Worm (Caenorhabditis elegans) whole organism, L3 larva: ENCODE measurements around the gene ZC262.2.

ENCODE experiments used
- R02D3.7 ChIP-seq: fragments of 150-350 bp; optimal IDR thresholded peaks from 2 replicates; lab custom pipeline; 2014; ENCODE audit warnings: missing biosample characterization, missing genetic modification characterization
- ZK546.5 ChIP-seq: sonication (generic microtip); optimal IDR thresholded peaks from 2 replicates; lab custom pipeline; 2017; ENCODE audit warnings: missing biosample characterization, missing genetic modification characterization
- aly-2 ChIP-seq: fragments of 150-350 bp; optimal IDR thresholded peaks from 2 replicates; lab custom pipeline; 2014; ENCODE audit warnings: missing biosample characterization, missing genetic modification characterization
- ceh-16 ChIP-seq: sonication (generic microtip); optimal IDR thresholded peaks from 2 replicates; lab custom pipeline; 2017; ENCODE audit warnings: missing biosample characterization, missing genetic modification characterization
- ceh-28 ChIP-seq: fragments of 150-350 bp; optimal IDR thresholded peaks from 2 replicates; lab custom pipeline; 2014; ENCODE audit warnings: missing biosample characterization, missing genetic modification reagents, missing genetic modification characterization
- ceh-82 ChIP-seq: fragments of 150-350 bp; optimal IDR thresholded peaks from 2 replicates; lab custom pipeline; 2014; ENCODE audit warnings: missing biosample characterization, missing genetic modification characterization
- ceh-9 ChIP-seq: sonication (generic microtip); optimal IDR thresholded peaks from 2 replicates; lab custom pipeline; 2018; ENCODE audit warnings: missing biosample characterization, missing genetic modification characterization
- daf-12 ChIP-seq: fragments of 150-350 bp; optimal IDR thresholded peaks from 2 replicates; lab custom pipeline; 2014; ENCODE audit warnings: missing biosample characterization, missing genetic modification reagents, missing genetic modification characterization
- elt-1 ChIP-seq: fragments of 150-350 bp; optimal IDR thresholded peaks from 2 replicates; lab custom pipeline; 2014; ENCODE audit warnings: missing biosample characterization, missing genetic modification characterization
- elt-2 ChIP-seq: sonication (generic microtip); optimal IDR thresholded peaks from 2 replicates; lab custom pipeline; 2016; ENCODE audit warnings: missing genetic modification reagents, mild to moderate bottlenecking, missing genetic modification characterization, missing compliant biosample characterization
- eor-1 ChIP-seq, 2 experiments: fragments of 150-350 bp; optimal IDR thresholded peaks; 2 replicates each; lab custom pipeline; 2014 to 2018; ENCODE audit warnings: missing biosample characterization in 2 of 2, missing genetic modification characterization in 2 of 2
- fkh-10 ChIP-seq: sonication (generic microtip); optimal IDR thresholded peaks from 2 replicates; lab custom pipeline; 2017; ENCODE audit warnings: missing biosample characterization, missing genetic modification reagents, missing genetic modification characterization
- fkh-2 ChIP-seq: fragments of 150-350 bp; optimal IDR thresholded peaks from 2 replicates; lab custom pipeline; 2014; ENCODE audit warnings: missing biosample characterization, missing genetic modification reagents, missing genetic modification characterization
- fos-1 ChIP-seq: fragments of 150-350 bp; optimal IDR thresholded peaks from 2 replicates; lab custom pipeline; 2014; ENCODE audit warnings: missing biosample characterization, missing genetic modification characterization
- hmg-11 ChIP-seq: sonication (generic microtip); optimal IDR thresholded peaks from 2 replicates; lab custom pipeline; 2016; ENCODE audit warnings: missing genetic modification characterization, missing compliant biosample characterization
- jun-1 ChIP-seq: fragments of 150-350 bp; optimal IDR thresholded peaks from 2 replicates; lab custom pipeline; 2014; ENCODE audit warnings: missing biosample characterization, missing genetic modification reagents, missing genetic modification characterization
- lin-15B ChIP-seq: fragments of 150-350 bp; optimal IDR thresholded peaks from 2 replicates; lab custom pipeline; 2014; ENCODE audit warnings: missing biosample characterization, missing genetic modification characterization
- lin-39 ChIP-seq: fragments of 150-350 bp; optimal IDR thresholded peaks from 2 replicates; lab custom pipeline; 2018; ENCODE audit warnings: missing biosample characterization, missing genetic modification reagents, missing genetic modification characterization
- lsy-12 ChIP-seq: sonication (generic microtip); optimal IDR thresholded peaks from 2 replicates; lab custom pipeline; 2016; ENCODE audit warnings: mild to moderate bottlenecking, missing genetic modification characterization, missing compliant biosample characterization
- mdl-1 ChIP-seq: fragments of 150-350 bp; optimal IDR thresholded peaks from 2 replicates; lab custom pipeline; 2014; ENCODE audit warnings: missing biosample characterization, missing genetic modification characterization
- mml-1 ChIP-seq: fragments of 150-350 bp; sonication (generic microtip); optimal IDR thresholded peaks from 3 replicates; lab custom pipeline; 2014; ENCODE audit warnings: missing biosample characterization, missing genetic modification characterization
- nfya-1 ChIP-seq: sonication (generic microtip); optimal IDR thresholded peaks from 2 replicates; lab custom pipeline; 2017; ENCODE audit warnings: missing genetic modification characterization, mild to moderate bottlenecking, missing compliant biosample characterization, antibody characterized with exemption, moderate library complexity; ENCODE audit not compliant: insufficient read depth
- nhr-11 ChIP-seq: fragments of 150-350 bp; optimal IDR thresholded peaks from 2 replicates; lab custom pipeline; 2014; ENCODE audit warnings: missing biosample characterization, missing genetic modification characterization
- nhr-23 ChIP-seq: fragments of 150-350 bp; optimal IDR thresholded peaks from 2 replicates; lab custom pipeline; 2014; ENCODE audit warnings: missing biosample characterization, missing genetic modification reagents, missing genetic modification characterization
- nhr-237 ChIP-seq: fragments of 150-350 bp; optimal IDR thresholded peaks from 2 replicates; lab custom pipeline; 2014; ENCODE audit warnings: missing biosample characterization, missing genetic modification characterization
- nhr-25 ChIP-seq: sonication (generic microtip); optimal IDR thresholded peaks from 2 replicates; lab custom pipeline; 2017; ENCODE audit warnings: missing biosample characterization, missing genetic modification characterization
- nhr-43 ChIP-seq: sonication (generic microtip); optimal IDR thresholded peaks from 2 replicates; lab custom pipeline; 2016; ENCODE audit warnings: mild to moderate bottlenecking, missing genetic modification characterization, missing compliant biosample characterization; ENCODE audit not compliant: poor library complexity, severe bottlenecking
- nhr-67 ChIP-seq: fragments of 150-350 bp; optimal IDR thresholded peaks from 2 replicates; lab custom pipeline; 2014; ENCODE audit warnings: missing biosample characterization, missing genetic modification characterization
- nhr-76 ChIP-seq: fragments of 150-350 bp; sonication (generic microtip); optimal IDR thresholded peaks from 5 replicates; lab custom pipeline; 2014; ENCODE audit warnings: missing biosample characterization, missing genetic modification characterization
- nhr-77 ChIP-seq: fragments of 150-350 bp; optimal IDR thresholded peaks from 2 replicates; lab custom pipeline; 2014; ENCODE audit warnings: missing biosample characterization, missing genetic modification characterization
- pha-4 ChIP-seq: fragments of 150-350 bp; optimal IDR thresholded peaks from 2 replicates; lab custom pipeline; 2014; ENCODE audit warnings: missing biosample characterization, missing genetic modification reagents, missing genetic modification characterization
- pqm-1 ChIP-seq: fragments of 150-350 bp; optimal IDR thresholded peaks from 2 replicates; lab custom pipeline; 2017; ENCODE audit warnings: missing biosample characterization, missing genetic modification characterization, inconsistent platforms
- sea-2 ChIP-seq: fragments of 150-350 bp; sonication (generic microtip); optimal IDR thresholded peaks from 4 replicates; lab custom pipeline; 2014; ENCODE audit warnings: missing biosample characterization, missing genetic modification reagents, missing genetic modification characterization
- snpc-4 ChIP-seq: fragments of 150-350 bp; optimal IDR thresholded peaks from 2 replicates; lab custom pipeline; 2014; ENCODE audit warnings: missing biosample characterization, missing genetic modification characterization
- tbx-2 ChIP-seq: sonication (generic microtip); optimal IDR thresholded peaks from 2 replicates; lab custom pipeline; 2016; ENCODE audit warnings: mild to moderate bottlenecking, missing genetic modification characterization, missing compliant biosample characterization
- unc-39 ChIP-seq: sonication (generic microtip); optimal IDR thresholded peaks from 4 replicates; lab custom pipeline; 2017; ENCODE audit warnings: missing biosample characterization, missing genetic modification characterization
- unc-62 ChIP-seq: fragments of 150-350 bp; sonication (generic microtip); optimal IDR thresholded peaks from 4 replicates; lab custom pipeline; 2014; ENCODE audit warnings: missing biosample characterization, missing genetic modification reagents, missing genetic modification characterization
- zag-1 ChIP-seq: fragments of 150-350 bp; optimal IDR thresholded peaks from 2 replicates; lab custom pipeline; 2014; ENCODE audit warnings: missing biosample characterization, missing genetic modification characterization

The ZC262.2 gene

ce11 chrIII:8298216-8298920 is 33.5 kb upstream of the ZC262.2 start:
- no peak for TF ChIP-seq R02D3.7 (tag; lab: Kevin White, UChicago)
- TF ChIP-seq tbx-2 (tag; lab: Kevin White, UChicago), result no peak
- TF ChIP-seq pha-4 (tag; lab: Kevin White, UChicago), result no peak
- TF ChIP-seq nhr-67, result no peak
- TF ChIP-seq jun-1 (tag; lab: Kevin White, UChicago), result no peak
- TF ChIP-seq nhr-23 (tag; lab: Kevin White, UChicago), result no peak
- peak; percentile 20 for TF ChIP-seq lin-39 (tag; lab: Kevin White, UChicago)
- no peak for TF ChIP-seq elt-1 (tag; lab: Kevin White, UChicago)
- no peak for TF ChIP-seq zag-1 (tag; lab: Kevin White, UChicago)
- TF ChIP-seq ZK546.5 (tag; lab: Kevin White, UChicago), result no peak
- no peak for TF ChIP-seq nhr-11
- TF ChIP-seq elt-2 (tag; lab: Kevin White, UChicago), result peak; percentile 58
- TF ChIP-seq fkh-2 (tag; lab: Kevin White, UChicago), result no peak
- TF ChIP-seq ceh-9 (tag; lab: Kevin White, UChicago), result no peak
- TF ChIP-seq aly-2 (tag; lab: Kevin White, UChicago), result no peak

- TF ChIP-seq fkh-10 (GFP tag; lab: Kevin White, UChicago), result no peak
- no peak for TF ChIP-seq pqm-1 (tag; lab: Kevin White, UChicago)
- TF ChIP-seq ZK546.5 (tag; lab: Kevin White, UChicago), result no peak
- TF ChIP-seq sea-2 (GFP tag; lab: Kevin White, UChicago), result no peak
- no peak for TF ChIP-seq nhr-11
- no peak for TF ChIP-seq zag-1 (tag; lab: Kevin White, UChicago)
- no peak for TF ChIP-seq lin-15B (tag; lab: Kevin White, UChicago)
- TF ChIP-seq ceh-16, result no peak
- no peak for TF ChIP-seq nhr-67
- TF ChIP-seq ceh-28 (tag; lab: Kevin White, UChicago), result no peak
- TF ChIP-seq nhr-76 (tag; lab: Kevin White, UChicago), result no peak
- TF ChIP-seq nhr-43 (tag; lab: Kevin White, UChicago), result no peak
- TF ChIP-seq fos-1, result no peak
- no peak for TF ChIP-seq unc-62
- TF ChIP-seq unc-39 (tag; lab: Kevin White, UChicago), result no peak
- TF ChIP-seq fkh-2 (tag; lab: Kevin White, UChicago), result no peak
Observed at ce11 chrIII:8299078-8299587, 32.7 kb upstream of the ZC262.2 start.

- TF ChIP-seq sea-2 (GFP tag; lab: Kevin White, UChicago) (no peak), pqm-1 (tag; lab: Kevin White, UChicago) (peak; percentile 14), nfya-1 (tag; lab: Kevin White, UChicago) (no peak), nhr-237 (tag; lab: Kevin White, UChicago) (no peak), unc-62 (no peak), eor-1 (tag; optimal IDR thresholded peaks at IDR 0.05; lab: Kevin White, UChicago) (no peak), lsy-12 (no peak), daf-12 (tag; lab: Kevin White, UChicago) (no peak), ceh-16 (no peak), snpc-4 (tag; lab: Kevin White, UChicago) (no peak), R02D3.7 (tag; lab: Kevin White, UChicago) (no peak), nhr-77 (tag; lab: Kevin White, UChicago) (no peak), mml-1 (tag; lab: Kevin White, UChicago) (no peak), nhr-25 (tag; lab: Kevin White, UChicago) (no peak), elt-2 (tag; lab: Kevin White, UChicago) (peak; percentile 76), mdl-1 (tag; lab: Kevin White, UChicago) (no peak), elt-1 (tag; lab: Kevin White, UChicago) (no peak), lin-15B (tag; lab: Kevin White, UChicago) (no peak), hmg-11 (tag; lab: Kevin White, UChicago) (no peak), aly-2 (tag; lab: Kevin White, UChicago) (no peak), pha-4 (tag; lab: Kevin White, UChicago) (peak; percentile 43), ceh-82 (tag; lab: Kevin White, UChicago) (no peak), fos-1 (no peak)
Observed at ce11 chrIII:8299734-8300133, 32.1 kb upstream of the ZC262.2 start.
